Fruit fly (Drosophila melanogaster) whole organism, wandering third instar larva: ENCODE measurements around the gene rudhira.

Experiments
- Abd-B ChIP-seq: fragments of >200 bp; optimal IDR thresholded peaks from 2 replicates; lab custom pipeline; 2017; ENCODE audit warnings: missing biosample characterization, missing genetic modification characterization
- CG32264 ChIP-seq: fragments of 200-800 bp; sonication (Bioruptor generic); optimal IDR thresholded peaks from 2 replicates; lab custom pipeline; 2016; ENCODE audit warnings: missing biosample characterization, missing genetic modification characterization
- CrebA ChIP-seq: fragments of 200-800 bp; sonication (Bioruptor generic); optimal IDR thresholded peaks from 2 replicates; lab custom pipeline; 2016; ENCODE audit warnings: missing biosample characterization, mild to moderate bottlenecking, missing genetic modification characterization, borderline replicate concordance
- Dif ChIP-seq: fragments of 200-275, 200-300 bp; sonication (Bioruptor generic); optimal IDR thresholded peaks from 2 replicates; lab custom pipeline; 2018; ENCODE audit warnings: missing biosample characterization, missing genetic modification characterization; ENCODE audit not compliant: partially characterized antibody
- GATAd ChIP-seq: sonication (Bioruptor generic); optimal IDR thresholded peaks from 2 replicates; lab custom pipeline; 2016; ENCODE audit warnings: missing biosample characterization, missing genetic modification characterization
- HLH106 ChIP-seq: fragments of 200-800 bp; optimal IDR thresholded peaks from 3 replicates; lab custom pipeline; 2019; ENCODE audit warnings: missing biosample characterization, mild to moderate bottlenecking, missing genetic modification characterization, moderate library complexity
- Hnf4 ChIP-seq: fragments of 200-800 bp; sonication (Bioruptor generic); optimal IDR thresholded peaks from 2 replicates; lab custom pipeline; 2016; ENCODE audit warnings: missing biosample characterization, mild to moderate bottlenecking, missing genetic modification characterization
- Hr78 ChIP-seq: fragments of >200 bp; optimal IDR thresholded peaks from 2 replicates; lab custom pipeline; 2017; ENCODE audit warnings: missing biosample characterization, missing genetic modification characterization
- Hr83 ChIP-seq: fragments of 200-300 bp; sonication (Bioruptor generic); optimal IDR thresholded peaks from 2 replicates; lab custom pipeline; 2016; ENCODE audit warnings: missing biosample characterization, mild to moderate bottlenecking, missing genetic modification characterization, moderate library complexity; ENCODE audit not compliant: poor library complexity, severe bottlenecking
- Jra ChIP-seq: sonication (Bioruptor generic); optimal IDR thresholded peaks from 2 replicates; lab custom pipeline; 2016; ENCODE audit warnings: missing biosample characterization, missing genetic modification characterization
- Mio ChIP-seq: sonication (Bioruptor generic); optimal IDR thresholded peaks from 2 replicates; lab custom pipeline; 2016; ENCODE audit warnings: missing biosample characterization, missing genetic modification characterization
- Myc ChIP-seq: fragments of >200 bp; optimal IDR thresholded peaks from 2 replicates; lab custom pipeline; 2017
- N ChIP-seq: fragments of >200 bp; optimal IDR thresholded peaks from 2 replicates; lab custom pipeline; 2018; ENCODE audit warnings: missing biosample characterization, missing external identifiers, missing genetic modification characterization
- OdsH ChIP-seq: fragments of 200-800 bp; sonication (Bioruptor generic); optimal IDR thresholded peaks from 2 replicates; lab custom pipeline; 2016; ENCODE audit warnings: missing biosample characterization, mild to moderate bottlenecking, missing genetic modification characterization
- Rel ChIP-seq, 2 experiments: fragments of 200-800 bp; sonication (Bioruptor generic) in 1 of 2; optimal IDR thresholded peaks; 2 replicates in 1 of 2; 3 replicates in 1 of 2; lab custom pipeline; 2016 to 2019; ENCODE audit warnings: mild to moderate bottlenecking in 2 of 2, missing biosample characterization in 2 of 2, missing genetic modification characterization in 2 of 2, moderate library complexity in 1 of 2
- Sp1 ChIP-seq: fragments of 200-800 bp; sonication (Bioruptor generic); optimal IDR thresholded peaks from 3 replicates; lab custom pipeline; 2019; ENCODE audit warnings: missing biosample characterization, mild to moderate bottlenecking, missing genetic modification characterization, moderate library complexity
- Vsx2 ChIP-seq: fragments of 200-300, 225-300 bp; sonication (Bioruptor generic); optimal IDR thresholded peaks from 2 replicates; lab custom pipeline; 2018; ENCODE audit warnings: missing biosample characterization, missing genetic modification characterization; ENCODE audit not compliant: partially characterized antibody
- br ChIP-seq: fragments of 200-800 bp; sonication (Bioruptor generic); optimal IDR thresholded peaks from 2 replicates; lab custom pipeline; 2016; ENCODE audit warnings: missing biosample characterization, missing genetic modification characterization
- brk ChIP-seq: fragments of 200-800 bp; sonication (Bioruptor generic); optimal IDR thresholded peaks from 2 replicates; lab custom pipeline; 2016; ENCODE audit warnings: missing biosample characterization, mild to moderate bottlenecking, missing genetic modification characterization
- dl ChIP-seq, 2 experiments: fragments of 175-275, 200-275 bp in 1 of 2; fragments of 200-275 bp in 1 of 2; sonication (Bioruptor generic); optimal IDR thresholded peaks; lab custom pipeline; 2018; ENCODE audit warnings: mild to moderate bottlenecking in 2 of 2, missing biosample characterization in 2 of 2, missing genetic modification characterization in 2 of 2, moderate library complexity in 2 of 2; ENCODE audit not compliant: partially characterized antibody in 2 of 2, insufficient read depth in 1 of 2
- dmrt93B ChIP-seq: fragments of 200-800 bp; sonication (Bioruptor generic); optimal IDR thresholded peaks from 2 replicates; lab custom pipeline; 2018; ENCODE audit warnings: missing biosample characterization, mild to moderate bottlenecking, missing genetic modification characterization
- dsf ChIP-seq: sonication (Bioruptor generic); optimal IDR thresholded peaks from 2 replicates; lab custom pipeline; 2016; ENCODE audit warnings: missing biosample characterization, missing genetic modification characterization, borderline replicate concordance
- ey ChIP-seq: fragments of 200-800 bp; sonication (Bioruptor generic); optimal IDR thresholded peaks from 2 replicates; lab custom pipeline; 2016; ENCODE audit warnings: missing biosample characterization, missing genetic modification characterization
- foxo ChIP-seq, 2 experiments: fragments of 200-800 bp; sonication (Bioruptor generic); optimal IDR thresholded peaks; 2 replicates in 1 of 2; 3 replicates in 1 of 2; lab custom pipeline; 2016 to 2017; ENCODE audit warnings: missing biosample characterization in 2 of 2, missing genetic modification characterization in 2 of 2
- fru ChIP-seq: fragments of 200-800 bp; sonication (Bioruptor generic); optimal IDR thresholded peaks from 3 replicates; lab custom pipeline; 2016; ENCODE audit warnings: missing biosample characterization, mild to moderate bottlenecking, missing genetic modification characterization
- h ChIP-seq: fragments of 200-800 bp; sonication (Bioruptor generic); optimal IDR thresholded peaks from 3 replicates; lab custom pipeline; 2016; ENCODE audit warnings: missing biosample characterization, mild to moderate bottlenecking, missing genetic modification characterization
- jim ChIP-seq: fragments of 175-275, 200-325 bp; sonication (Bioruptor generic); optimal IDR thresholded peaks from 2 replicates; lab custom pipeline; 2016; ENCODE audit warnings: missing biosample characterization, mild to moderate bottlenecking, missing genetic modification characterization
- pan ChIP-seq: fragments of >200 bp; optimal IDR thresholded peaks from 2 replicates; lab custom pipeline; 2017
- rgr ChIP-seq: fragments of 200-800 bp; sonication (Bioruptor generic); optimal IDR thresholded peaks from 3 replicates; lab custom pipeline; 2016; ENCODE audit warnings: missing biosample characterization, mild to moderate bottlenecking, missing genetic modification characterization
- sv ChIP-seq: fragments of 200-800 bp; sonication (Bioruptor generic); optimal IDR thresholded peaks from 3 replicates; lab custom pipeline; 2016; ENCODE audit warnings: missing biosample characterization, missing genetic modification characterization
- tai ChIP-seq: sonication (Bioruptor generic); optimal IDR thresholded peaks from 2 replicates; lab custom pipeline; 2016; ENCODE audit warnings: missing biosample characterization, missing genetic modification characterization
- woc ChIP-seq: sonication (Bioruptor generic); optimal IDR thresholded peaks from 2 replicates; lab custom pipeline; 2016; ENCODE audit warnings: missing biosample characterization, mild to moderate bottlenecking, missing genetic modification characterization

The rudhira gene

DNA sequence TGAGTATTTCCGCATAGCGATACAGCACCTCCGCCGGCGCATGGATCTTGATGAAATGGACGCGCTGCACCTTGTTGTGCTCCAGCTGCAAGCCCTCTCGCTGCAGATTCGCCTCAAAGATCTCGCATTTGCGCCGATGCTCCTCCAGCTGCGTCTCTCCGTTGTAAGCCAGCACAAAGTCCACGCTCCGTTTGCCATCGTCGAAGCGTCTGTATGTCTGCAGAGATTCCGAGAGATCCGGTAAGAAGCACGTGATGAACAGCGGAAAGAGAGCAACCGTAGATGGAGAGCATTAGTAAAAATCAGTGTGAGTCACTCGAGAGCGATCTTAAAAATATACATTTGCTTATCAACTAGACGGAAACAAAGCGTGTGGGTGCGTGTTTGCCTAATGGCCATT is 65.0 kb downstream of the rudhira start:
- no peak for TF ChIP-seq dl (GFP tag; optimal IDR thresholded peaks at IDR 0.05; lab: Kevin White, UChicago; ENCODE audit: insufficient read depth in 1 of 2, partially characterized antibody in 2 of 2)
- TF ChIP-seq fru (GFP tag; lab: Kevin White, UChicago) = no peak
- TF ChIP-seq Hr83 (GFP tag; lab: Kevin White, UChicago) = no peak
- no peak for TF ChIP-seq br
- no peak for TF ChIP-seq dsf
- no peak for TF ChIP-seq Hnf4 (GFP tag; lab: Kevin White, UChicago)
- no peak for TF ChIP-seq Mio
- TF ChIP-seq foxo (GFP tag; optimal IDR thresholded peaks at IDR 0.05; lab: Kevin White, UChicago) = no peak
- no peak for TF ChIP-seq N (GFP tag; lab: Kevin White, UChicago)
- TF ChIP-seq woc (GFP tag; lab: Kevin White, UChicago) = no peak
- TF ChIP-seq Rel (GFP tag; optimal IDR thresholded peaks at IDR 0.05; lab: Kevin White, UChicago) = no peak
- TF ChIP-seq Rel (tag; optimal IDR thresholded peaks at IDR 0.05; lab: Kevin White, UChicago) = no peak
- TF ChIP-seq dmrt93B (GFP tag; lab: Kevin White, UChicago) = no peak
- no peak for TF ChIP-seq Hr78
- no peak for TF ChIP-seq tai (GFP tag; lab: Kevin White, UChicago)

- TF ChIP-seq Abd-B (GFP tag; lab: Kevin White, UChicago) (no peak), tai (GFP tag; lab: Kevin White, UChicago) (no peak), woc (GFP tag; lab: Kevin White, UChicago) (no peak), jim (GFP tag; lab: Kevin White, UChicago) (no peak), GATAd (no peak), Dif (GFP tag; lab: Kevin White, UChicago) (no peak), dl (GFP tag; optimal IDR thresholded peaks at IDR 0.05; lab: Kevin White, UChicago; ENCODE audit: insufficient read depth in 1 of 2, partially characterized antibody in 2 of 2) (no peak), dmrt93B (GFP tag; lab: Kevin White, UChicago) (no peak), foxo (GFP tag; optimal IDR thresholded peaks at IDR 0.05; lab: Kevin White, UChicago) (no peak), Hnf4 (GFP tag; lab: Kevin White, UChicago) (no peak), fru (GFP tag; lab: Kevin White, UChicago) (no peak), HLH106 (tag; lab: Kevin White, UChicago) (no peak), Hr78 (no peak), Myc (lab: Kevin White, UChicago) (no peak), Jra (GFP tag; lab: Kevin White, UChicago) (no peak), dsf (no peak), Hr83 (GFP tag; lab: Kevin White, UChicago) (no peak)
- TF ChIP-seq, all 38 proteins: peak for 0
These were observed 65.7 kb downstream of the rudhira start for dm6 chrX:11882447-11882846.

- TF ChIP-seq ey (GFP tag; lab: Kevin White, UChicago) (no peak), Dif (GFP tag; lab: Kevin White, UChicago) (no peak), OdsH (no peak), pan (lab: Kevin White, UChicago) (no peak), rgr (no peak), CG32264 (GFP tag; lab: Kevin White, UChicago) (no peak), Mio (no peak), Hr83 (GFP tag; lab: Kevin White, UChicago) (no peak)
These were observed 67.4 kb downstream of the rudhira start for dm6 chrX:11884134-11884533.

DNA sequence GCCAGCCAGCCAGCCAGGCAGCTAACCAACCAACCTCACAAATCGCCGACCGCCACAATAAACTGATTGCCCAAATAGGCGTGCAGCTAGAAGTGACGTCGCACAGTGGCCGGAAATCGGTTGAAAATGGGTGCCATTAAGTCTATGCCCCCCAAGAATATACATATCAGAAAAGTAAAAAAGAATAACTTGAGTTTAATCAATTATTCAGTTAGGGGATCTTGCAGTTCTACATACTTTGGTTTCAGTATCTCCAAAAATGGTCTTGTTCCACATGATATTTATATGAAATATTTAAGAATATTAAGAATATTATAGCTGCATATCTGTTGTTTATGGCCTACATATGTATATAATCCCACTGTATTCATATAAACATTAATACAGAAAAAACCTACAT is 68.7 kb downstream of the rudhira start:
- TF ChIP-seq CrebA (no peak), foxo (GFP tag; optimal IDR thresholded peaks at IDR 0.05; lab: Kevin White, UChicago) (peak in 1 of 2 experiments; percentile 14)
- TF ChIP-seq, all 38 proteins: peak for 1

dm6 chrX:11886976-11887375 is 70.3 kb downstream of the rudhira start, which contains the start of the genes CG10353 and SelG:
TSS of gene CG10353 (minus strand) at chrX:11887162.
TSS of gene SelG (plus strand) at chrX:11887284.
- TF ChIP-seq Myc (lab: Kevin White, UChicago) (peak; percentile 53), fru (GFP tag; lab: Kevin White, UChicago) (peak; percentile 57), Hnf4 (GFP tag; lab: Kevin White, UChicago) (peak; percentile 86), dmrt93B (GFP tag; lab: Kevin White, UChicago) (no peak), Sp1 (GFP tag; lab: Kevin White, UChicago) (peak; percentile 44), Mio (no peak), woc (GFP tag; lab: Kevin White, UChicago) (peak; percentile 31), ey (GFP tag; lab: Kevin White, UChicago) (peak; percentile 38), OdsH (peak; percentile 21), Rel (GFP tag; optimal IDR thresholded peaks at IDR 0.05; lab: Kevin White, UChicago) (no peak), Rel (tag; optimal IDR thresholded peaks at IDR 0.05; lab: Kevin White, UChicago) (peak; percentile 42), Vsx2 (GFP tag; lab: Kevin White, UChicago) (no peak), br (peak; percentile 50), HLH106 (tag; lab: Kevin White, UChicago) (peak; percentile 4), brk (GFP tag; lab: Kevin White, UChicago) (no peak), h (peak; percentile 62), Abd-B (GFP tag; lab: Kevin White, UChicago) (no peak), rgr (peak; percentile 59), Jra (GFP tag; lab: Kevin White, UChicago) (peak; percentile 72), foxo (GFP tag; optimal IDR thresholded peaks at IDR 0.05; lab: Kevin White, UChicago) (peak in 1 of 2 experiments; percentile 56), Hr83 (GFP tag; lab: Kevin White, UChicago) (peak; percentile 84), sv (GFP tag; lab: Kevin White, UChicago) (peak; percentile 11)
- TF ChIP-seq, all 38 proteins: peak for 16
